Fruit fly (Drosophila melanogaster): ENCODE measurements around the gene Hk.
A peak's percentile ranks its signal among the peaks of the same experiment; 100 is the strongest.

Hk gene

dm6 chrX:10233065-10233464 lies 30.2 kb downstream of the Hk start, which contains the start of gene CG2961 (continued):
- TF ChIP-seq gro (GFP tag; optimal IDR thresholded peaks at IDR 0.05) (no peak), CG10366 (GFP tag; IDR thresholded peaks at IDR 0.05) (no peak; the same call in 1 of the 2 replicates), Bgb (GFP tag; IDR thresholded peaks at IDR 0.05; ENCODE audit: partially characterized antibody) (no peak), lmd (GFP tag; IDR thresholded peaks at IDR 0.05) (peak; percentile 14; the same call in 1 of the 2 replicates), Usf (GFP tag; optimal IDR thresholded peaks at IDR 0.05) (no peak), CG4820 (GFP tag; optimal IDR thresholded peaks at IDR 0.05) (no peak), CG4707 (GFP tag; optimal IDR thresholded peaks at IDR 0.05) (no peak), chn (GFP tag; optimal IDR thresholded peaks at IDR 0.05) (no peak), nerfin-2 (GFP tag; IDR thresholded peaks at IDR 0.05; ENCODE audit: partially characterized antibody) (no peak), sim (GFP tag; IDR thresholded peaks at IDR 0.05) (no peak), CG3163 (GFP tag; optimal IDR thresholded peaks at IDR 0.05) (no peak), prd (optimal IDR thresholded peaks at IDR 0.05) (no peak), prd (GFP tag; IDR thresholded peaks at IDR 0.05) (peak; percentile 29; the same call in 1 of the 3 replicates), CG7372 (GFP tag; IDR thresholded peaks at IDR 0.05) (no peak), ttk (GFP tag; IDR thresholded peaks at IDR 0.05) (peak; percentile 54; the same call in 1 of the 2 replicates), CG12219 (GFP tag; optimal IDR thresholded peaks at IDR 0.05) (no peak), pho (GFP tag; optimal IDR thresholded peaks at IDR 0.05) (no peak), ATbp (GFP tag; optimal IDR thresholded peaks at IDR 0.05) (no peak), CG2712 (tag; optimal IDR thresholded peaks at IDR 0.05) (peak; percentile 33), salm (tag; optimal IDR thresholded peaks at IDR 0.05) (no peak), Side (GFP tag; optimal IDR thresholded peaks at IDR 0.05) (no peak), kah (GFP tag; optimal IDR thresholded peaks at IDR 0.05) (no peak), CG2889 (GFP tag; IDR thresholded peaks at IDR 0.05) (no peak), usp (GFP tag; optimal IDR thresholded peaks at IDR 0.05) (no peak), Lhr (GFP tag; optimal IDR thresholded peaks at IDR 0.05) (no peak), Oaz (GFP tag; IDR thresholded peaks at IDR 0.05) (peak; percentile 38; the same call in 1 of the 2 replicates), tup (GFP tag; optimal IDR thresholded peaks at IDR 0.05) (no peak), stwl (tag; optimal IDR thresholded peaks at IDR 0.05) (no peak), Kr (GFP tag; optimal IDR thresholded peaks at IDR 0.05) (no peak), CG13287 (GFP tag; IDR thresholded peaks at IDR 0.05; ENCODE audit: partially characterized antibody) (no peak), h (optimal IDR thresholded peaks at IDR 0.05) (no peak), Sin3A (optimal IDR thresholded peaks at IDR 0.05) (no peak), CG31365 (tag; optimal IDR thresholded peaks at IDR 0.05) (no peak), hth (optimal IDR thresholded peaks at IDR 0.05) (no peak), CG12391 (tag; optimal IDR thresholded peaks at IDR 0.05) (peak; percentile 31), ftz-f1 (GFP tag; optimal IDR thresholded peaks at IDR 0.05) (no peak), CG13894 (tag; optimal IDR thresholded peaks at IDR 0.05) (no peak), Mrtf (GFP tag; IDR thresholded peaks at IDR 0.05) (0 out of 3 replicates have a peak, but pooled peaks have one; percentile 25), pb (GFP tag; optimal IDR thresholded peaks at IDR 0.05) (no peak), tll (GFP tag; optimal IDR thresholded peaks at IDR 0.05) (no peak), Dll (GFP tag; IDR thresholded peaks at IDR 0.05; ENCODE audit: partially characterized antibody) (no peak), inv (GFP tag; IDR thresholded peaks at IDR 0.05; ENCODE audit: partially characterized antibody) (no peak), CG5953 (GFP tag; IDR thresholded peaks at IDR 0.05) (no peak), zen2 (GFP tag; IDR thresholded peaks at IDR 0.05; ENCODE audit: partially characterized antibody) (no peak), phol (tag; optimal IDR thresholded peaks at IDR 0.05) (peak; percentile 43), trem (tag; optimal IDR thresholded peaks at IDR 0.05) (no peak), CrebB (tag; optimal IDR thresholded peaks at IDR 0.05) (no peak), insv (GFP tag; optimal IDR thresholded peaks at IDR 0.05) (no peak), nmo (GFP tag; optimal IDR thresholded peaks at IDR 0.05) (peak; percentile 43), CG10274 (GFP tag; optimal IDR thresholded peaks at IDR 0.05) (no peak), Lpt (GFP tag; optimal IDR thresholded peaks at IDR 0.05) (no peak), exex (tag; optimal IDR thresholded peaks at IDR 0.05) (no peak)

Data from whole organism, embryonic.